Fruit fly (Drosophila melanogaster) whole organism, embryonic: ENCODE measurements around the gene Invadolysin.

ENCODE experiments used
- BtbVII ChIP-seq: fragments of 200-800 bp; sonication (Bioruptor generic); optimal IDR thresholded peaks from 3 replicates; lab custom pipeline; 2017; ENCODE audit warnings: missing biosample characterization, mild to moderate bottlenecking, missing genetic modification characterization
- CG10565 ChIP-seq: fragments of 200-800 bp; sonication (Bioruptor generic); optimal IDR thresholded peaks from 3 replicates; lab custom pipeline; 2016; ENCODE audit warnings: missing biosample characterization, mild to moderate bottlenecking, missing genetic modification characterization
- CG10959 ChIP-seq: fragments of 200-800 bp; sonication (Bioruptor generic); IDR thresholded peaks from 2 replicates; pipeline ENCODE4 v1.3.6; 2022; ENCODE audit warnings: missing biosample characterization, missing genetic modification characterization
- CG11695 ChIP-seq: fragments of 200-800 bp; sonication (Bioruptor generic); IDR thresholded peaks from 3 replicates; pipeline ENCODE4 v1.3.6; 2022; ENCODE audit warnings: missing biosample characterization, missing genetic modification characterization
- CG11696 ChIP-seq: fragments of 200-800 bp; sonication (Bioruptor generic); IDR thresholded peaks from 2 replicates; pipeline ENCODE4 v1.3.6; 2022; ENCODE audit warnings: missing biosample characterization, missing genetic modification characterization
- CG12769 ChIP-seq: fragments of 200-800 bp; sonication (Bioruptor generic); optimal IDR thresholded peaks from 2 replicates; lab custom pipeline; 2019; ENCODE audit warnings: missing biosample characterization, mild to moderate bottlenecking, missing genetic modification characterization, moderate library complexity
- CG14050 ChIP-seq: fragments of 200-800 bp; sonication (Bioruptor generic); IDR thresholded peaks from 3 replicates; pipeline ENCODE4 v1.3.6; 2022; ENCODE audit warnings: missing biosample characterization, missing genetic modification characterization
- CG14667 ChIP-seq: fragments of 200-800 bp; sonication (Bioruptor generic); IDR thresholded peaks from 2 replicates; pipeline ENCODE4 v1.3.6; 2022; ENCODE audit warnings: missing biosample characterization, missing genetic modification characterization
- CG16779 ChIP-seq: fragments of 200-800 bp; sonication (Bioruptor generic); IDR thresholded peaks from 2 replicates; pipeline ENCODE4 v1.3.6; 2022; ENCODE audit warnings: missing biosample characterization, missing genetic modification characterization
- CG18011 ChIP-seq: fragments of 200-800 bp; sonication (Bioruptor generic); optimal IDR thresholded peaks from 2 replicates; lab custom pipeline; 2017; ENCODE audit warnings: missing biosample characterization, missing genetic modification characterization, mild to moderate bottlenecking, moderate library complexity, missing genotype
- CG2202 ChIP-seq: fragments of 200-800 bp; sonication (Bioruptor generic); optimal IDR thresholded peaks from 2 replicates; lab custom pipeline; 2018; ENCODE audit warnings: missing biosample characterization, mild to moderate bottlenecking, missing genetic modification characterization
- CG32767 ChIP-seq: fragments of 200-800 bp; sonication (Bioruptor generic); IDR thresholded peaks from 2 replicates; pipeline ENCODE4 v1.3.6; 2022; ENCODE audit warnings: missing biosample characterization, missing genetic modification characterization
- CG3281 ChIP-seq: fragments of 200-800 bp; sonication (Bioruptor generic); optimal IDR thresholded peaks from 3 replicates; lab custom pipeline; 2017; ENCODE audit warnings: missing biosample characterization, mild to moderate bottlenecking, missing genetic modification characterization
- CG4617 ChIP-seq: fragments of 200-800 bp; sonication (Bioruptor generic); optimal IDR thresholded peaks from 3 replicates; lab custom pipeline; 2016; ENCODE audit warnings: missing biosample characterization, missing genetic modification characterization, borderline replicate concordance
- CG5180 ChIP-seq: fragments of 200-800 bp; sonication (Bioruptor generic); optimal IDR thresholded peaks from 3 replicates; lab custom pipeline; 2017; ENCODE audit warnings: missing biosample characterization, missing genetic modification characterization, mild to moderate bottlenecking, moderate library complexity, missing genetic modification reagents
- CG5245 ChIP-seq: fragments of 200-800 bp; sonication (Bioruptor generic); optimal IDR thresholded peaks from 3 replicates; lab custom pipeline; 2016; ENCODE audit warnings: missing biosample characterization, missing genetic modification characterization
- CG6854 ChIP-seq: fragments of 200-800 bp; sonication (Bioruptor generic); optimal IDR thresholded peaks from 3 replicates; lab custom pipeline; 2017; ENCODE audit warnings: missing biosample characterization, mild to moderate bottlenecking, missing genetic modification characterization
- CG7928 ChIP-seq: fragments of 200-800 bp; sonication (Bioruptor generic); optimal IDR thresholded peaks from 2 replicates; lab custom pipeline; 2017; ENCODE audit warnings: missing biosample characterization, mild to moderate bottlenecking, missing genetic modification characterization
- CG9609 ChIP-seq: fragments of 200-800 bp; sonication (Bioruptor generic); optimal IDR thresholded peaks from 3 replicates; lab custom pipeline; 2016; ENCODE audit warnings: missing biosample characterization, missing genetic modification characterization
- CoRest ChIP-seq: fragments of 200-800 bp; sonication (Bioruptor generic); optimal IDR thresholded peaks from 3 replicates; lab custom pipeline; 2018; ENCODE audit warnings: missing biosample characterization, mild to moderate bottlenecking, missing genetic modification characterization, moderate library complexity
- Dad ChIP-seq: fragments of 200-800 bp; sonication (Bioruptor generic); optimal IDR thresholded peaks from 3 replicates; lab custom pipeline; 2016; ENCODE audit warnings: missing biosample characterization, missing genetic modification characterization
- E2f2 ChIP-seq: fragments of 200-800 bp; sonication (Bioruptor generic); IDR thresholded peaks from 2 replicates; pipeline ENCODE4 v1.3.6; 2022; ENCODE audit warnings: missing biosample characterization, missing genetic modification characterization
- Ets65A ChIP-seq: fragments of 200-800 bp; sonication (Bioruptor generic); peaks from one replicate; lab custom pipeline; 2016; ENCODE audit warnings: missing biosample characterization, missing genetic modification characterization
- Fer3 ChIP-seq: fragments of 200-800 bp; sonication (Bioruptor generic); optimal IDR thresholded peaks from 2 replicates; lab custom pipeline; 2018; ENCODE audit warnings: missing biosample characterization, mild to moderate bottlenecking, missing genetic modification characterization, moderate library complexity
- Hey ChIP-seq: fragments of 200-800 bp; sonication (Bioruptor generic); optimal IDR thresholded peaks from 3 replicates; lab custom pipeline; 2018; ENCODE audit warnings: missing biosample characterization, mild to moderate bottlenecking, missing genetic modification characterization
- MTF-1 ChIP-seq: fragments of 200-800 bp; sonication (Bioruptor generic); optimal IDR thresholded peaks from 2 replicates; lab custom pipeline; 2018; ENCODE audit warnings: missing biosample characterization, mild to moderate bottlenecking, missing genetic modification characterization, borderline replicate concordance
- Med ChIP-seq: fragments of 200-800 bp; sonication (Bioruptor generic); peaks from one replicate; lab custom pipeline; 2016; ENCODE audit warnings: missing biosample characterization, missing genetic modification characterization, mild to moderate bottlenecking, inconsistent platforms, moderate library complexity
- Mrtf ChIP-seq: fragments of 200-800 bp; sonication (Bioruptor generic); IDR thresholded peaks from 3 replicates; pipeline ENCODE4 v1.3.6; 2022; ENCODE audit warnings: missing biosample characterization, missing genetic modification characterization
- Nf-YB ChIP-seq: fragments of 200-800 bp; sonication (Bioruptor generic); optimal IDR thresholded peaks from 3 replicates; lab custom pipeline; 2019; ENCODE audit warnings: missing biosample characterization, mild to moderate bottlenecking, missing genetic modification characterization, moderate library complexity
- Oaz ChIP-seq: fragments of 200-800 bp; sonication (Bioruptor generic); IDR thresholded peaks from 2 replicates; pipeline ENCODE4 v1.3.6; 2022; ENCODE audit warnings: missing biosample characterization, missing genetic modification characterization
- Stat92E ChIP-seq, 3 experiments: fragments of >200 bp in 2 of 3; fragments of 200-800 bp in 1 of 3; sonication (Bioruptor generic) in 1 of 3; optimal IDR thresholded peaks; 2 replicates each; lab custom pipeline; 2017 to 2019; ENCODE audit warnings: missing biosample characterization in 3 of 3, missing genetic modification characterization in 3 of 3, mild to moderate bottlenecking in 1 of 3, moderate library complexity in 1 of 3
- Tbp ChIP-seq: fragments of >200 bp; optimal IDR thresholded peaks from 2 replicates; lab custom pipeline; 2018; ENCODE audit warnings: missing biosample characterization, missing genetic modification characterization
- ci ChIP-seq: fragments of 200-800 bp; sonication (Bioruptor generic); IDR thresholded peaks from 3 replicates; pipeline ENCODE4 v1.3.6; 2022; ENCODE audit warnings: missing biosample characterization, missing genetic modification characterization
- cwo ChIP-seq: fragments of 200-800 bp; sonication (Bioruptor generic); optimal IDR thresholded peaks from 3 replicates; lab custom pipeline; 2017; ENCODE audit warnings: missing biosample characterization, missing genetic modification characterization, mild to moderate bottlenecking, moderate library complexity, missing genetic modification reagents
- dpn ChIP-seq, 2 experiments: fragments of 200-800 bp; sonication (Bioruptor generic); optimal IDR thresholded peaks; 3 replicates each; lab custom pipeline; 2016; ENCODE audit warnings: missing biosample characterization in 2 of 2, missing genetic modification characterization in 2 of 2
- fru ChIP-seq: fragments of >200 bp; optimal IDR thresholded peaks from 2 replicates; lab custom pipeline; 2017
- h ChIP-seq: fragments of >200 bp; optimal IDR thresholded peaks from 2 replicates; lab custom pipeline; 2017
- lola ChIP-seq, 3 experiments: fragments of >200 bp in 2 of 3; fragments of 200-800 bp in 1 of 3; sonication (Bioruptor generic) in 1 of 3; optimal IDR thresholded peaks; 2 replicates each; lab custom pipeline; 2017 to 2019; ENCODE audit warnings: missing biosample characterization in 3 of 3, missing genetic modification characterization in 3 of 3, mild to moderate bottlenecking in 1 of 3, moderate library complexity in 1 of 3
- lov ChIP-seq, 2 experiments: fragments of 200-800 bp in 1 of 2; fragments of >200 bp in 1 of 2; sonication (Bioruptor generic) in 1 of 2; IDR thresholded peaks in 1 of 2; optimal IDR thresholded peaks in 1 of 2; 2 replicates in 1 of 2; 3 replicates in 1 of 2; pipeline versions ENCODE4 v1.3.6 to Lab custom; 2017 to 2022; ENCODE audit warnings: missing biosample characterization in 1 of 2, missing genetic modification characterization in 1 of 2
- oc ChIP-seq: fragments of 200-800 bp; sonication (Bioruptor generic); optimal IDR thresholded peaks from 2 replicates; lab custom pipeline; 2018; ENCODE audit warnings: missing biosample characterization, mild to moderate bottlenecking, missing genetic modification characterization, moderate library complexity
- org-1 ChIP-seq: fragments of 200-800 bp; sonication (Bioruptor generic); optimal IDR thresholded peaks from 2 replicates; lab custom pipeline; 2017; ENCODE audit warnings: missing biosample characterization, missing genetic modification characterization
- otp ChIP-seq: fragments of 200-800 bp; sonication (Bioruptor generic); IDR thresholded peaks from 3 replicates; pipeline ENCODE4, ENCODE4 v1.3.6; 2022; ENCODE audit warnings: missing biosample characterization, missing genetic modification characterization
- phol ChIP-seq: fragments of 200-800 bp; sonication (Bioruptor generic); optimal IDR thresholded peaks from 3 replicates; lab custom pipeline; 2018; ENCODE audit warnings: missing biosample characterization, mild to moderate bottlenecking, missing genetic modification characterization, moderate library complexity
- sens-2 ChIP-seq: fragments of 200-800 bp; sonication (Bioruptor generic); IDR thresholded peaks from 2 replicates; pipeline ENCODE4 v1.3.6; 2022; ENCODE audit warnings: missing biosample characterization, missing genetic modification characterization
- sob ChIP-seq: fragments of 200-800 bp; sonication (Bioruptor generic); IDR thresholded peaks from 2 replicates; pipeline ENCODE4 v1.3.6; 2022; ENCODE audit warnings: missing biosample characterization, missing genetic modification characterization
- stc ChIP-seq: fragments of 200-800 bp; sonication (Bioruptor generic); IDR thresholded peaks from 2 replicates; pipeline ENCODE4 v1.3.6; 2022; ENCODE audit warnings: missing biosample characterization, missing genetic modification characterization
- ttk ChIP-seq: fragments of 200-800 bp; sonication (Bioruptor generic); IDR thresholded peaks from 2 replicates; pipeline ENCODE4 v2.1.2; 2022; ENCODE audit warnings: missing biosample characterization, missing genetic modification characterization
- wdn ChIP-seq: fragments of 200-800 bp; sonication (Bioruptor generic); IDR thresholded peaks from 2 replicates; pipeline ENCODE4 v1.3.6; 2022; ENCODE audit warnings: missing biosample characterization, missing genetic modification characterization
- wor ChIP-seq: fragments of 200-800 bp; sonication (Bioruptor generic); IDR thresholded peaks from 2 replicates; pipeline ENCODE4 v1.3.6; 2022; ENCODE audit warnings: missing biosample characterization, missing genetic modification characterization

Gene Invadolysin

dm6 chr3R:10153957-10154685 lies 9.7 kb downstream of the Invadolysin start (continued):
- no peak for TF ChIP-seq CG11696 (GFP tag; lab: Robert Waterston, UW)
- peak; percentile 48; the same call in 1 of the 2 replicates for TF ChIP-seq sob
- 0 out of 3 replicates have a peak, but pooled peaks have one; percentile 10 for TF ChIP-seq otp (GFP tag; lab: Robert Waterston, UW)
- peak; percentile 38; the same call in 1 of the 3 replicates for TF ChIP-seq CG14050 (GFP tag; lab: Robert Waterston, UW)
- TF ChIP-seq lola (GFP tag; optimal IDR thresholded peaks at IDR 0.05; lab: Kevin White, UChicago), result no peak
- TF ChIP-seq Fer3 (tag; lab: Kevin White, UChicago), result no peak
- peak; percentile 24; the same call in 1 of the 2 replicates for TF ChIP-seq stc
- TF ChIP-seq org-1, result peak; percentile 17
- TF ChIP-seq MTF-1 (GFP tag; lab: Kevin White, UChicago), result no peak
- 0 out of 3 replicates have a peak, but pooled peaks have one; percentile 12 for TF ChIP-seq CG11695 (GFP tag; lab: Robert Waterston, UW)
- TF ChIP-seq Stat92E (GFP tag; optimal IDR thresholded peaks at IDR 0.05; lab: Kevin White, UChicago), result no peak
- peak; percentile 53 for TF ChIP-seq Med (GFP tag; lab: Kevin White, UChicago)
- peak; percentile 20 for TF ChIP-seq CG12769 (tag; lab: Kevin White, UChicago)
- TF ChIP-seq CG6854 (GFP tag; lab: Kevin White, UChicago), result no peak
- no peak for TF ChIP-seq CG5180 (GFP tag; lab: Kevin White, UChicago)
- TF ChIP-seq CG18011, result no peak
- no peak for TF ChIP-seq CG2202 (tag; lab: Kevin White, UChicago)
- peak; percentile 23; the same call in 1 of the 2 replicates for TF ChIP-seq Oaz (GFP tag; lab: Robert Waterston, UW)
- no peak for TF ChIP-seq CG10565
- TF ChIP-seq CG7928, result no peak
- no peak for TF ChIP-seq Dad (GFP tag; lab: Kevin White, UChicago)
- no peak for TF ChIP-seq wdn (GFP tag; lab: Robert Waterston, UW)
- TF ChIP-seq Tbp (GFP tag; lab: Kevin White, UChicago), result no peak
- 0 out of 3 replicates have a peak, but pooled peaks have one; percentile 67 for TF ChIP-seq ci (GFP tag; lab: Robert Waterston, UW)
- TF ChIP-seq CG32767 (GFP tag; lab: Robert Waterston, UW), result peak; percentile 15; the same call in 1 of the 2 replicates
- TF ChIP-seq Ets65A (GFP tag; lab: Kevin White, UChicago), result peak; percentile 88
- peak; percentile 6 for TF ChIP-seq CG5245
- TF ChIP-seq sens-2 (GFP tag; lab: Robert Waterston, UW), result 0 out of 2 replicates have a peak, but pooled peaks have one; percentile 31
- TF ChIP-seq dpn (GFP tag; optimal IDR thresholded peaks at IDR 0.05; lab: Kevin White, UChicago), result peak; percentile 10 to 27
- TF ChIP-seq CG4617 (GFP tag; lab: Kevin White, UChicago), result no peak
- no peak for TF ChIP-seq Hey (tag; lab: Kevin White, UChicago)
- no peak for TF ChIP-seq oc (tag; lab: Kevin White, UChicago)
- TF ChIP-seq ttk (GFP tag; lab: Robert Waterston, UW), result 0 out of 2 replicates have a peak, but pooled peaks have one; percentile 21
- TF ChIP-seq CoRest, result peak; percentile 28
- no peak for TF ChIP-seq lov (optimal IDR thresholded peaks at IDR 0.05; lab: Kevin White, UChicago)
- TF ChIP-seq lov (GFP tag; IDR thresholded peaks at IDR 0.05; lab: Robert Waterston, UW), result no peak
- TF ChIP-seq CG3281 (GFP tag; lab: Kevin White, UChicago), result peak; percentile 0
- TF ChIP-seq wor (GFP tag; lab: Robert Waterston, UW), result no peak
- no peak for TF ChIP-seq Nf-YB (GFP tag; lab: Kevin White, UChicago)
- peak; percentile 34 for TF ChIP-seq phol
- 0 out of 3 replicates have a peak, but pooled peaks have one; percentile 32 for TF ChIP-seq Mrtf (GFP tag; lab: Robert Waterston, UW)
- TF ChIP-seq E2f2, result 0 out of 2 replicates have a peak, but pooled peaks have one; percentile 14
- no peak for TF ChIP-seq cwo (GFP tag; lab: Kevin White, UChicago)
- TF ChIP-seq CG16779 (GFP tag; lab: Robert Waterston, UW), result no peak
- TF ChIP-seq CG10959 (GFP tag; lab: Robert Waterston, UW), result no peak
- TF ChIP-seq BtbVII, result no peak
- TF ChIP-seq CG14667 (GFP tag; lab: Robert Waterston, UW), result peak; percentile 49; the same call in 1 of the 2 replicates
- TF ChIP-seq h, result no peak
- no peak for TF ChIP-seq CG9609 (GFP tag; lab: Kevin White, UChicago)
- TF ChIP-seq fru (lab: Kevin White, UChicago), result no peak
